Worm (Caenorhabditis elegans) whole organism, young adult: ENCODE results near the gene byn-1.

Experiments used
- B0019.2 ChIP-seq: fragments of 200-800 bp; sonication (Bioruptor generic); conservative IDR thresholded peaks from 2 replicates; pipeline ENCODE4 v1.3.6; 2022; ENCODE audit warnings: missing genetic modification reagents, missing genetic modification characterization, missing compliant biosample characterization
- B0261.1 ChIP-seq: sonication (generic microtip); optimal IDR thresholded peaks from 2 replicates; lab custom pipeline; 2016; ENCODE audit warnings: mild to moderate bottlenecking, missing genetic modification characterization, moderate library complexity, missing compliant biosample characterization
- D2030.7 ChIP-seq: fragments of 200-800 bp; sonication (Bioruptor generic); IDR thresholded peaks from 2 replicates; pipeline ENCODE4 v1.3.6; 2022; ENCODE audit warnings: missing genetic modification reagents, missing genetic modification characterization, missing compliant biosample characterization
- F23B12.7 ChIP-seq: sonication (generic microtip); optimal IDR thresholded peaks from 2 replicates; lab custom pipeline; 2017; ENCODE audit warnings: missing genetic modification characterization, mild to moderate bottlenecking, missing compliant biosample characterization, antibody characterized with exemption, moderate library complexity; ENCODE audit not compliant: insufficient read depth
- F33H1.4 ChIP-seq: fragments of 200-800 bp; sonication (Bioruptor generic); IDR thresholded peaks from 2 replicates; pipeline ENCODE4 v1.3.6; 2022; ENCODE audit warnings: missing genetic modification reagents, missing genetic modification characterization, missing compliant biosample characterization
- F37B4.10 ChIP-seq: fragments of 200-800 bp; sonication (Bioruptor generic); IDR thresholded peaks from 2 replicates; pipeline ENCODE4 v1.3.6; 2022; ENCODE audit warnings: missing genetic modification characterization, missing compliant biosample characterization
- F52B5.7 ChIP-seq: sonication (generic microtip); optimal IDR thresholded peaks from 2 replicates; lab custom pipeline; 2016; ENCODE audit warnings: mild to moderate bottlenecking, missing genetic modification characterization, missing compliant biosample characterization
- F55B11.4 ChIP-seq: sonication (generic microtip); optimal IDR thresholded peaks from 2 replicates; lab custom pipeline; 2016; ENCODE audit warnings: missing compliant biosample characterization, missing genetic modification characterization, borderline replicate concordance; ENCODE audit not compliant: insufficient read depth
- K12H6.12 ChIP-seq: fragments of 200-800 bp; sonication (Bioruptor generic); optimal IDR thresholded peaks from 2 replicates; lab custom pipeline; 2018; ENCODE audit warnings: mild to moderate bottlenecking, missing genetic modification characterization, missing compliant biosample characterization
- Y56A3A.18 ChIP-seq: fragments of 200-800 bp; sonication (Bioruptor generic); IDR thresholded peaks from 2 replicates; pipeline ENCODE4 v1.3.6; 2022; ENCODE audit warnings: missing genetic modification reagents, missing genetic modification characterization, missing compliant biosample characterization
- ZK185.1 ChIP-seq: sonication (generic microtip); optimal IDR thresholded peaks from 2 replicates; lab custom pipeline; 2016; ENCODE audit warnings: mild to moderate bottlenecking, missing genetic modification characterization, missing compliant biosample characterization; ENCODE audit not compliant: poor library complexity, severe bottlenecking
- ama-1 ChIP-seq, 3 experiments: fragments of 150-350 bp in 1 of 3; sonication (generic microtip) in 2 of 3; optimal IDR thresholded peaks; 2 replicates each; lab custom pipeline; 2014 to 2018; ENCODE audit warnings: missing biosample characterization in 2 of 3, missing genetic modification characterization in 2 of 3, missing genetic modification reagents in 2 of 3
- attf-3 ChIP-seq: fragments of 200-800 bp; sonication (Bioruptor generic); conservative IDR thresholded peaks from 2 replicates; pipeline ENCODE4 v1.3.6; 2022; ENCODE audit warnings: missing genetic modification reagents, missing genetic modification characterization, missing compliant biosample characterization
- attf-6 ChIP-seq: fragments of 200-800 bp; sonication (Bioruptor generic); IDR thresholded peaks from 2 replicates; pipeline ENCODE4 v1.3.6; 2022; ENCODE audit warnings: missing genetic modification reagents, missing genetic modification characterization, missing compliant biosample characterization
- ccch-3 ChIP-seq: fragments of 200-800 bp; sonication (Bioruptor generic); optimal IDR thresholded peaks from 2 replicates; lab custom pipeline; 2018; ENCODE audit warnings: mild to moderate bottlenecking, missing genetic modification characterization, missing compliant biosample characterization
- ceh-100 ChIP-seq: fragments of 200-800 bp; sonication (Bioruptor generic); IDR thresholded peaks from 2 replicates; pipeline ENCODE4 v1.3.6; 2022; ENCODE audit warnings: missing genetic modification reagents, missing genetic modification characterization, missing compliant biosample characterization
- ceh-79 ChIP-seq: sonication (generic microtip); optimal IDR thresholded peaks from 2 replicates; lab custom pipeline; 2017; ENCODE audit warnings: mild to moderate bottlenecking, missing genetic modification characterization, missing compliant biosample characterization
- die-1 ChIP-seq: sonication (generic microtip); optimal IDR thresholded peaks from 2 replicates; lab custom pipeline; 2016; ENCODE audit warnings: missing genotype, mild to moderate bottlenecking, missing genetic modification characterization, missing compliant biosample characterization
- egrh-3 ChIP-seq: fragments of 200-800 bp; sonication (Bioruptor generic); IDR thresholded peaks from 2 replicates; pipeline ENCODE4 v1.3.6; 2022; ENCODE audit warnings: missing genetic modification reagents, missing genetic modification characterization, missing compliant biosample characterization
- hlh-12 ChIP-seq: sonication (generic microtip); optimal IDR thresholded peaks from 2 replicates; lab custom pipeline; 2016; ENCODE audit warnings: missing genetic modification characterization, missing compliant biosample characterization
- hrde-1 ChIP-seq: sonication (generic microtip); optimal IDR thresholded peaks from 2 replicates; lab custom pipeline; 2016; ENCODE audit warnings: missing genetic modification characterization, mild to moderate bottlenecking, missing compliant biosample characterization, moderate library complexity, missing genotype, missing genetic modification reagents, borderline replicate concordance
- let-526 ChIP-seq: fragments of 200-800 bp; sonication (Bioruptor generic); IDR thresholded peaks from 2 replicates; pipeline ENCODE4 v1.3.6; 2022; ENCODE audit warnings: missing genetic modification reagents, missing genetic modification characterization, missing compliant biosample characterization
- lin-26 ChIP-seq: fragments of 200-800 bp; sonication (Bioruptor generic); IDR thresholded peaks from 2 replicates; pipeline ENCODE4 v1.3.6; 2022; ENCODE audit warnings: missing genetic modification reagents, missing genetic modification characterization, missing compliant biosample characterization
- lin-35 ChIP-seq, 3 experiments: fragments of 150-350 bp in 2 of 3; sonication (generic microtip) in 1 of 3; optimal IDR thresholded peaks; 2 replicates each; lab custom pipeline; 2014 to 2018; ENCODE audit warnings: missing biosample characterization in 3 of 3, missing genetic modification characterization in 3 of 3, missing genetic modification reagents in 3 of 3
- lin-40 ChIP-seq: sonication (generic microtip); optimal IDR thresholded peaks from 2 replicates; lab custom pipeline; 2016; ENCODE audit warnings: missing genetic modification characterization, mild to moderate bottlenecking, missing compliant biosample characterization, missing genotype, missing genetic modification reagents
- lin-54 ChIP-seq: fragments of 200-800 bp; sonication (Bioruptor generic); optimal IDR thresholded peaks from 2 replicates; lab custom pipeline; 2018; ENCODE audit warnings: mild to moderate bottlenecking, missing genetic modification characterization, missing compliant biosample characterization
- madf-10 ChIP-seq: sonication (generic microtip); optimal IDR thresholded peaks from 2 replicates; lab custom pipeline; 2016; ENCODE audit warnings: mild to moderate bottlenecking, missing genetic modification characterization, missing compliant biosample characterization
- madf-3 ChIP-seq: fragments of 200-800 bp; sonication (Bioruptor generic); IDR thresholded peaks from 2 replicates; pipeline ENCODE4 v1.3.6; 2022; ENCODE audit warnings: missing genetic modification reagents, missing genetic modification characterization, missing compliant biosample characterization
- madf-6 ChIP-seq: fragments of 200-800 bp; sonication (Bioruptor generic); IDR thresholded peaks from 2 replicates; pipeline ENCODE4 v1.3.6; 2022; ENCODE audit warnings: missing genetic modification reagents, missing genetic modification characterization, missing compliant biosample characterization
- mcd-1 ChIP-seq: fragments of 200-800 bp; sonication (Bioruptor generic); IDR thresholded peaks from 2 replicates; pipeline ENCODE4 v1.3.6; 2022; ENCODE audit warnings: missing genetic modification reagents, missing genetic modification characterization, missing compliant biosample characterization
- nfyb-1 ChIP-seq: fragments of 200-800 bp; sonication (Bioruptor generic); IDR thresholded peaks from 2 replicates; pipeline ENCODE4 v1.3.6; 2022; ENCODE audit warnings: missing genetic modification reagents, missing genetic modification characterization, missing compliant biosample characterization
- nhr-179 ChIP-seq: sonication (generic microtip); optimal IDR thresholded peaks from 2 replicates; lab custom pipeline; 2016; ENCODE audit warnings: mild to moderate bottlenecking, missing genetic modification characterization, missing compliant biosample characterization
- nhr-80 ChIP-seq: sonication (generic microtip); optimal IDR thresholded peaks from 2 replicates; lab custom pipeline; 2016; ENCODE audit warnings: missing genetic modification characterization, missing compliant biosample characterization
- nhr-90 ChIP-seq: sonication (generic microtip); optimal IDR thresholded peaks from 2 replicates; lab custom pipeline; 2016; ENCODE audit warnings: missing genotype, mild to moderate bottlenecking, missing genetic modification characterization, missing compliant biosample characterization
- pbrm-1 ChIP-seq: fragments of 200-800 bp; sonication (Bioruptor generic); IDR thresholded peaks from 2 replicates; pipeline ENCODE4 v1.3.6; 2022; ENCODE audit warnings: missing genetic modification reagents, missing genetic modification characterization, missing compliant biosample characterization
- rcor-1 ChIP-seq: fragments of 200-800 bp; sonication (Bioruptor generic); IDR thresholded peaks from 2 replicates; pipeline ENCODE4 v1.3.6; 2022; ENCODE audit warnings: missing genetic modification reagents, missing genetic modification characterization, missing compliant biosample characterization
- repo-1 ChIP-seq: sonication (generic microtip); optimal IDR thresholded peaks from 2 replicates; lab custom pipeline; 2017; ENCODE audit warnings: mild to moderate bottlenecking, missing genetic modification characterization, missing compliant biosample characterization
- rpc-1 ChIP-seq, 2 experiments: fragments of 150-350 bp in 1 of 2; sonication (generic microtip) in 1 of 2; optimal IDR thresholded peaks; 2 replicates each; lab custom pipeline; 2014 to 2018; ENCODE audit warnings: missing biosample characterization in 1 of 2, missing genetic modification characterization in 1 of 2, missing genetic modification reagents in 1 of 2, missing genotype in 1 of 2
- sea-2 ChIP-seq: fragments of 200-800 bp; sonication (Bioruptor generic); IDR thresholded peaks from 2 replicates; pipeline ENCODE4 v1.3.6; 2022; ENCODE audit warnings: missing genetic modification characterization, missing compliant biosample characterization
- snpc-3.4 ChIP-seq: sonication (generic microtip); optimal IDR thresholded peaks from 2 replicates; lab custom pipeline; 2017; ENCODE audit warnings: missing genetic modification characterization, mild to moderate bottlenecking, missing compliant biosample characterization, antibody characterized with exemption, moderate library complexity, missing genotype, missing genetic modification reagents
- snpc-4 ChIP-seq, 5 experiments: fragments of 150-350 bp in 1 of 5; sonication (generic microtip) in 4 of 5; optimal IDR thresholded peaks; 2 replicates each; lab custom pipeline; 2014 to 2018; ENCODE audit warnings: missing genetic modification characterization in 5 of 5, missing biosample characterization in 3 of 5, antibody characterized with exemption in 2 of 5, mild to moderate bottlenecking in 2 of 5, missing compliant biosample characterization in 2 of 5, missing genotype in 2 of 5, moderate library complexity in 2 of 5, missing genetic modification reagents in 1 of 5
- zfh-2 ChIP-seq: fragments of 200-800 bp; sonication (Bioruptor generic); conservative IDR thresholded peaks from 2 replicates; pipeline ENCODE4 v1.3.6; 2022; ENCODE audit warnings: missing genetic modification reagents, missing genetic modification characterization, missing compliant biosample characterization
- zim-3 ChIP-seq: sonication (generic microtip); optimal IDR thresholded peaks from 2 replicates; lab custom pipeline; 2017; ENCODE audit warnings: mild to moderate bottlenecking, missing genetic modification characterization, moderate library complexity, missing compliant biosample characterization

The byn-1 gene

DNA sequence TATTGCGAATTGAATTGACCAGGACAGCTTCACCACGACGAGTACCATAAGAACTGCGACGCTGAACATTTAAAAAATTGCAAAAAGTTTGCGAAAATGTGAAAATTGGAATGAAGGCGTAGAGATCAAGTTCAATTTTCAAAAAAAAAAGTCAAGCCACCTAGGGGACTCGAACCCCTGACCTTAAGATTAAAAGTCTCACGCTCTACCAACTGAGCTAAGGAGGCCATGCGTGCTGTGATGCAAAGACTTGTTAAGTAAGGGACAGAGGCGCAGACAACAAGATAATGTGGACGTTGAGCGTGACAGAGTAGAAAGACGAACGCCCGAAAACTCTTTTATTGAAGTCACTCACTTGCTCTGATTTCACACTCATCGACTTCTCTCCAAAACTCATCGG lies 44.2 kb upstream of the byn-1 start (continued):
- TF ChIP-seq nhr-90 (tag; lab: Kevin White, UChicago): peak; percentile 86
- TF ChIP-seq F33H1.4: peak; percentile 37; the same call in 1 of the 2 replicates
- 0 out of 2 replicates have a peak, but pooled peaks have one; percentile 62 for TF ChIP-seq F37B4.10
- TF ChIP-seq lin-40: peak; percentile 21
- TF ChIP-seq nfyb-1 (GFP tag; lab: Robert Waterston, UW): peak; percentile 81
- no peak for TF ChIP-seq hlh-12 (tag; lab: Kevin White, UChicago)
- TF ChIP-seq attf-3 (GFP tag; lab: Robert Waterston, UW): peak; percentile 64
- TF ChIP-seq nhr-179 (tag; lab: Kevin White, UChicago): no peak
- peak; percentile 66 for TF ChIP-seq F52B5.7 (tag; lab: Kevin White, UChicago)
- TF ChIP-seq Y56A3A.18 (GFP tag; lab: Robert Waterston, UW): peak; percentile 92
- peak; percentile 54 for TF ChIP-seq repo-1
- TF ChIP-seq lin-26 (GFP tag; lab: Robert Waterston, UW): peak; percentile 96
- TF ChIP-seq B0019.2 (GFP tag; lab: Robert Waterston, UW): no peak
- TF ChIP-seq zfh-2 (GFP tag; lab: Robert Waterston, UW): no peak
- TF ChIP-seq, all 124 proteins: peak for 73

DNA sequence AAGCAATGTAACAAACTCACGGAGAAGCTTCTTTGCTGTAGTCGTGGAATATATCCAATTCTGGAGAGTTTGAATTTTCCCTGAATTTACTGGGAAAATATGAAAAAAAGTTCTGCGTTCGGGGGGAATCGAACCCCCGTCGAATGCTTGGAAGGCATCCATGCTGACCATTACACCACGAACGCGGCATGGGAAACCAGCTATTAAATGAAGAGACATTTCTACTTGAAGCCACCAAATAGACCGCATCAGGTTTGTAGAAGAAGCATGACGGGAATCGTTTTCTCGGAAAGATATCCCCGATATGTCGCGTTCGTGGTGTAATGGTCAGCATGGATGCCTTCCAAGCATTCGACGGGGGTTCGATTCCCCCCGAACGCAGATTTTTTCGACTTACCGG lies 43.3 kb upstream of the byn-1 start:
- TF ChIP-seq lin-26 (GFP tag; lab: Robert Waterston, UW): peak; percentile 81
- peak; percentile 13 for TF ChIP-seq K12H6.12
- TF ChIP-seq ccch-3 (GFP tag; lab: Kevin White, UChicago): no peak
- peak in 1 of 3 experiments; percentile 40 for TF ChIP-seq lin-35 (GFP tag; optimal IDR thresholded peaks at IDR 0.05; lab: Kevin White, UChicago)
- TF ChIP-seq snpc-4 (GFP tag; optimal IDR thresholded peaks at IDR 0.05; lab: Kevin White, UChicago): peak; percentile 16
- TF ChIP-seq snpc-4 (tag; optimal IDR thresholded peaks at IDR 0.05; lab: Kevin White, UChicago): peak in 3 of 4 experiments; percentile 15 to 45 (median 31)
- TF ChIP-seq ama-1 (optimal IDR thresholded peaks at IDR 0.05; lab: Kevin White, UChicago): no peak
- TF ChIP-seq ama-1 (GFP tag; optimal IDR thresholded peaks at IDR 0.05; lab: Kevin White, UChicago): peak in 1 of 2 experiments; percentile 48
- no peak for TF ChIP-seq B0019.2 (GFP tag; lab: Robert Waterston, UW)
- no peak for TF ChIP-seq nhr-80 (tag; lab: Kevin White, UChicago)
- peak; percentile 53; the same call in 1 of the 2 replicates for TF ChIP-seq let-526 (GFP tag; lab: Robert Waterston, UW)
- peak; percentile 74 for TF ChIP-seq B0261.1 (tag; lab: Kevin White, UChicago)
- no peak for TF ChIP-seq attf-3 (GFP tag; lab: Robert Waterston, UW)
- TF ChIP-seq zim-3 (tag; lab: Kevin White, UChicago): peak; percentile 10
- TF ChIP-seq die-1 (tag; lab: Kevin White, UChicago): peak; percentile 75
- TF ChIP-seq nfyb-1 (GFP tag; lab: Robert Waterston, UW): peak; percentile 67; the same call in 1 of the 2 replicates
- peak; percentile 21 for TF ChIP-seq hrde-1 (tag; lab: Kevin White, UChicago)
- peak; percentile 5 for TF ChIP-seq madf-10 (tag; lab: Kevin White, UChicago)
- peak; percentile 80 for TF ChIP-seq rpc-1 (optimal IDR thresholded peaks at IDR 0.05; lab: Kevin White, UChicago)
- TF ChIP-seq rpc-1 (tag; optimal IDR thresholded peaks at IDR 0.05; lab: Kevin White, UChicago): peak; percentile 76
- TF ChIP-seq D2030.7 (GFP tag; lab: Robert Waterston, UW): 0 out of 2 replicates have a peak, but pooled peaks have one; percentile 22
- peak; percentile 52 for TF ChIP-seq ZK185.1 (tag; lab: Kevin White, UChicago)
- TF ChIP-seq sea-2 (GFP tag; lab: Robert Waterston, UW): no peak
- TF ChIP-seq mcd-1 (GFP tag; lab: Robert Waterston, UW): peak; percentile 43; the same call in 1 of the 2 replicates
- 0 out of 2 replicates have a peak, but pooled peaks have one; percentile 19 for TF ChIP-seq madf-3
- peak; percentile 19; the same call in 1 of the 2 replicates for TF ChIP-seq rcor-1
- TF ChIP-seq egrh-3: no peak
- TF ChIP-seq pbrm-1 (GFP tag; lab: Robert Waterston, UW): 0 out of 2 replicates have a peak, but pooled peaks have one; percentile 50
- peak; percentile 75 for TF ChIP-seq nhr-90 (tag; lab: Kevin White, UChicago)
- peak; percentile 15 for TF ChIP-seq lin-54 (GFP tag; lab: Kevin White, UChicago)
- TF ChIP-seq madf-6 (GFP tag; lab: Robert Waterston, UW): peak; percentile 32; the same call in 1 of the 2 replicates
- peak; percentile 65 for TF ChIP-seq F23B12.7 (tag; lab: Kevin White, UChicago)
- TF ChIP-seq ceh-79 (tag; lab: Kevin White, UChicago): no peak
- TF ChIP-seq snpc-3.4 (tag; lab: Kevin White, UChicago): peak; percentile 8
- no peak for TF ChIP-seq F55B11.4 (tag; lab: Kevin White, UChicago)
- peak; percentile 53; the same call in 1 of the 2 replicates for TF ChIP-seq attf-6 (GFP tag; lab: Robert Waterston, UW)
- TF ChIP-seq lin-40: peak; percentile 54
- TF ChIP-seq ceh-100: no peak
